Worm (Caenorhabditis elegans) whole organism, L3 larva: ENCODE measurements around the gene K08D8.1.
A peak's percentile ranks its signal among the peaks of the same experiment; 100 is the strongest.

Experiments used
- ama-1 ChIP-seq: fragments of 150-350 bp; optimal IDR thresholded peaks from 2 replicates; lab custom pipeline; 2018
- elt-2 ChIP-seq: sonication (generic microtip); optimal IDR thresholded peaks from 2 replicates; lab custom pipeline; 2016; ENCODE audit warnings: missing genetic modification reagents, mild to moderate bottlenecking, missing genetic modification characterization, missing compliant biosample characterization
- fkh-10 ChIP-seq: sonication (generic microtip); optimal IDR thresholded peaks from 2 replicates; lab custom pipeline; 2017; ENCODE audit warnings: missing biosample characterization, missing genetic modification reagents, missing genetic modification characterization
- fos-1 ChIP-seq: fragments of 150-350 bp; optimal IDR thresholded peaks from 2 replicates; lab custom pipeline; 2014; ENCODE audit warnings: missing biosample characterization, missing genetic modification characterization
- nhr-28 ChIP-seq: fragments of 150-350 bp; optimal IDR thresholded peaks from 2 replicates; lab custom pipeline; 2014; ENCODE audit warnings: missing biosample characterization, missing genetic modification characterization
- nhr-43 ChIP-seq: sonication (generic microtip); optimal IDR thresholded peaks from 2 replicates; lab custom pipeline; 2016; ENCODE audit warnings: mild to moderate bottlenecking, missing genetic modification characterization, missing compliant biosample characterization; ENCODE audit not compliant: poor library complexity, severe bottlenecking
- pha-4 ChIP-seq: fragments of 150-350 bp; optimal IDR thresholded peaks from 2 replicates; lab custom pipeline; 2014; ENCODE audit warnings: missing biosample characterization, missing genetic modification reagents, missing genetic modification characterization
- unc-39 ChIP-seq: sonication (generic microtip); optimal IDR thresholded peaks from 4 replicates; lab custom pipeline; 2017; ENCODE audit warnings: missing biosample characterization, missing genetic modification characterization

DNA sequence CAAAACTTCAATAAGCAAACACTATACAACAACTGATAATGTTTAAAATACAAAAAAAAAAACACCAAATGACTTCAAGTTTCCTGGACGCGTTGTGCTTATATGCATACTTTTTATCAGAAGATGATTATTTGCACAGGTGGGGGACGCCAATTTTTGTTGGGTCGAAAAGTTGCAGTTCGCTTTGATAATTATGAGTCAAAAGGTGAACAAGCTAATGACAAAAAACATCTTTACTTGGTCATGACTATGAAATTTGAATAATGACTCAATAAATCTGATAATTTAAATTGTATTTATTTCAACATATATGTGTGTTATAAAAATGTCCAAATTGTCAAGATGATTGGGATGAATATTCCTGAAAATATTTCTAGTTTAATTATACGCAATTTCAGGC is 9.1 kb upstream of the K08D8.1 start, which contains the start of gene ZK896.4:
- TF ChIP-seq elt-2 (tag; lab: Kevin White, UChicago) (peak; percentile 26), fos-1 (tag; lab: Kevin White, UChicago) (no peak), nhr-28 (tag; lab: Kevin White, UChicago) (no peak), unc-39 (tag; lab: Kevin White, UChicago) (no peak), pha-4 (tag; lab: Kevin White, UChicago) (no peak), ama-1 (lab: Kevin White, UChicago) (no peak), fkh-10 (GFP tag; lab: Kevin White, UChicago) (no peak), nhr-43 (tag; lab: Kevin White, UChicago) (no peak)
